Worm (Caenorhabditis elegans): ENCODE results near the gene urb-1.

Gene urb-1

ce11 chrV:6450129-6451011 is 26.4 kb upstream of the urb-1 start, which contains the start of gene acl-8:
acl-8 (plus strand) TSS chrV:6450870.
- no peak for TF ChIP-seq npax-4 (tag; optimal IDR thresholded peaks at IDR 0.05)
- peak; percentile 33 for TF ChIP-seq ceh-48 (tag; optimal IDR thresholded peaks at IDR 0.05)

ce11 chrV:6448356-6448755 is 24.4 kb upstream of the urb-1 start, which contains the start of gene fbxa-196:
fbxa-196 (plus strand) TSS chrV:6448656.
- TF ChIP-seq fkh-6 (tag; optimal IDR thresholded peaks at IDR 0.05) (no peak), syd-9 (tag; optimal IDR thresholded peaks at IDR 0.05) (no peak), pha-2 (tag; optimal IDR thresholded peaks at IDR 0.05) (no peak), pha-4 (tag; optimal IDR thresholded peaks at IDR 0.05) (no peak), madf-2 (tag; optimal IDR thresholded peaks at IDR 0.05) (no peak), hlh-8 (tag; optimal IDR thresholded peaks at IDR 0.05) (no peak), elt-2 (tag; optimal IDR thresholded peaks at IDR 0.05) (no peak), fax-1 (tag; optimal IDR thresholded peaks at IDR 0.05) (no peak), pag-3 (tag; optimal IDR thresholded peaks at IDR 0.05; ENCODE audit: borderline replicate concordance) (no peak), ceh-9 (tag; optimal IDR thresholded peaks at IDR 0.05) (no peak), mec-3 (tag; optimal IDR thresholded peaks at IDR 0.05; ENCODE audit: borderline replicate concordance) (no peak), sox-4 (tag; optimal IDR thresholded peaks at IDR 0.05) (no peak), elt-4 (tag; optimal IDR thresholded peaks at IDR 0.05) (no peak), hlh-15 (tag; optimal IDR thresholded peaks at IDR 0.05) (no peak), odd-2 (tag; optimal IDR thresholded peaks at IDR 0.05) (no peak)

ce11 chrV:6442037-6442436 is 18.1 kb upstream of the urb-1 start, which contains the start of gene T05H4.3:
T05H4.3 (plus strand) TSS chrV:6442337.
- TF ChIP-seq ceh-48 (tag; optimal IDR thresholded peaks at IDR 0.05) (no peak), ahr-1 (tag; optimal IDR thresholded peaks at IDR 0.05) (no peak), unc-3 (GFP tag; conservative IDR thresholded peaks at IDR 0.05) (no peak), unc-3 (tag; optimal IDR thresholded peaks at IDR 0.05) (no peak), eyg-1 (tag; optimal IDR thresholded peaks at IDR 0.05) (no peak), gmeb-2 (tag; optimal IDR thresholded peaks at IDR 0.05) (no peak), ceh-31 (tag; optimal IDR thresholded peaks at IDR 0.05) (no peak), zip-5 (tag; optimal IDR thresholded peaks at IDR 0.05) (no peak), ama-1 (optimal IDR thresholded peaks at IDR 0.05) (no peak), nfya-1 (tag; optimal IDR thresholded peaks at IDR 0.05) (no peak), elt-4 (tag; optimal IDR thresholded peaks at IDR 0.05) (no peak), ceh-24 (tag; optimal IDR thresholded peaks at IDR 0.05) (no peak), hlh-8 (tag; optimal IDR thresholded peaks at IDR 0.05) (no peak), ceh-6 (GFP tag; optimal IDR thresholded peaks at IDR 0.05) (no peak), ztf-16 (tag; optimal IDR thresholded peaks at IDR 0.05) (no peak), F13H6.1 (tag; optimal IDR thresholded peaks at IDR 0.05) (no peak)

- TF ChIP-seq ttx-3 (tag; optimal IDR thresholded peaks at IDR 0.05): no peak
- no peak for TF ChIP-seq ztf-16 (tag; optimal IDR thresholded peaks at IDR 0.05)
- TF ChIP-seq ceh-2 (tag; optimal IDR thresholded peaks at IDR 0.05): no peak
Observed at ce11 chrV:6441613-6442012, 17.7 kb upstream of the urb-1 start, which contains the start of gene T05H4.15. T05H4.15 (minus strand) TSS chrV:6441713.

- TF ChIP-seq eyg-1 (tag; optimal IDR thresholded peaks at IDR 0.05): no peak
- TF ChIP-seq sdc-2 (tag; optimal IDR thresholded peaks at IDR 0.05): no peak
- no peak for TF ChIP-seq lin-11 (tag; optimal IDR thresholded peaks at IDR 0.05)
- TF ChIP-seq npax-4 (tag; optimal IDR thresholded peaks at IDR 0.05): no peak
Observed at ce11 chrV:6438601-6439000, 14.6 kb upstream of the urb-1 start, which contains the start of gene T05H4.4. T05H4.4 (plus strand) TSS chrV:6438901.
